Fruit fly (Drosophila melanogaster) whole organism, embryonic: ENCODE measurements around the gene Uck.

Experiments used
- Blimp-1 ChIP-seq: fragments of 200-800 bp; sonication (Bioruptor generic); optimal IDR thresholded peaks from 3 replicates; lab custom pipeline; 2018; ENCODE audit warnings: missing biosample characterization, missing genetic modification characterization, mild to moderate bottlenecking, moderate library complexity, missing genetic modification reagents
- CG10147 ChIP-seq: fragments of 200-800 bp; sonication (Bioruptor generic); optimal IDR thresholded peaks from 2 replicates; lab custom pipeline; 2019; ENCODE audit warnings: missing biosample characterization, mild to moderate bottlenecking, missing genetic modification characterization, moderate library complexity
- CG11085 ChIP-seq: fragments of 200-800 bp; sonication (Bioruptor generic); IDR thresholded peaks from 2 replicates; pipeline ENCODE4 v1.3.6; 2022; ENCODE audit warnings: missing biosample characterization, missing genetic modification characterization
- CG12071 ChIP-seq: fragments of 200-800 bp; sonication (Bioruptor generic); optimal IDR thresholded peaks from 3 replicates; lab custom pipeline; 2018; ENCODE audit warnings: missing biosample characterization, mild to moderate bottlenecking, missing genetic modification characterization
- CG13287 ChIP-seq: fragments of 200-800 bp; sonication (Bioruptor generic); IDR thresholded peaks from 2 replicates; pipeline ENCODE4 v1.3.6; 2022; ENCODE audit warnings: missing biosample characterization, missing genetic modification characterization; ENCODE audit not compliant: partially characterized antibody
- CG14050 ChIP-seq: fragments of 200-800 bp; sonication (Bioruptor generic); IDR thresholded peaks from 3 replicates; pipeline ENCODE4 v1.3.6; 2022; ENCODE audit warnings: missing biosample characterization, missing genetic modification characterization
- CG15601 ChIP-seq: fragments of 200-800 bp; sonication (Bioruptor generic); optimal IDR thresholded peaks from 3 replicates; lab custom pipeline; 2019; ENCODE audit warnings: missing biosample characterization, mild to moderate bottlenecking, missing genetic modification characterization, moderate library complexity
- CG16779 ChIP-seq: fragments of 200-800 bp; sonication (Bioruptor generic); IDR thresholded peaks from 2 replicates; pipeline ENCODE4 v1.3.6; 2022; ENCODE audit warnings: missing biosample characterization, missing genetic modification characterization
- CG17385 ChIP-seq: fragments of 200-800 bp; sonication (Bioruptor generic); optimal IDR thresholded peaks from 3 replicates; lab custom pipeline; 2018; ENCODE audit warnings: missing biosample characterization, mild to moderate bottlenecking, missing genetic modification characterization
- CG1832 ChIP-seq: fragments of 200-800 bp; sonication (Bioruptor generic); optimal IDR thresholded peaks from 2 replicates; lab custom pipeline; 2017; ENCODE audit warnings: missing biosample characterization, mild to moderate bottlenecking, missing genetic modification characterization, inconsistent platforms
- CG2116 ChIP-seq: fragments of 200-800 bp; sonication (Bioruptor generic); optimal IDR thresholded peaks from 3 replicates; lab custom pipeline; 2018; ENCODE audit warnings: missing biosample characterization, mild to moderate bottlenecking, missing genetic modification characterization
- CG30020 ChIP-seq: fragments of 200-800 bp; optimal IDR thresholded peaks from 2 replicates; lab custom pipeline; 2019; ENCODE audit warnings: missing biosample characterization, mild to moderate bottlenecking, missing genetic modification characterization, moderate library complexity
- CG32532 ChIP-seq: fragments of 200-800 bp; sonication (Bioruptor generic); IDR thresholded peaks from 2 replicates; pipeline ENCODE4 v1.3.6; 2022; ENCODE audit warnings: missing biosample characterization, missing genetic modification characterization
- CG3407 ChIP-seq: fragments of 200-800 bp; sonication (Bioruptor generic); optimal IDR thresholded peaks from 2 replicates; lab custom pipeline; 2018; ENCODE audit warnings: missing biosample characterization, mild to moderate bottlenecking, missing genetic modification characterization
- CG42726 ChIP-seq: fragments of 200-800 bp; sonication (Bioruptor generic); IDR thresholded peaks from 2 replicates; pipeline ENCODE4 v1.3.6; 2022; ENCODE audit warnings: missing biosample characterization, missing genetic modification characterization; ENCODE audit not compliant: partially characterized antibody
- CG4328 ChIP-seq: fragments of 200-800 bp; sonication (Bioruptor generic); optimal IDR thresholded peaks from 3 replicates; lab custom pipeline; 2017; ENCODE audit warnings: missing biosample characterization, missing genetic modification reagents, missing genetic modification characterization
- CG5245 ChIP-seq: fragments of 200-800 bp; sonication (Bioruptor generic); optimal IDR thresholded peaks from 3 replicates; lab custom pipeline; 2016; ENCODE audit warnings: missing biosample characterization, missing genetic modification characterization
- CG7786 ChIP-seq: fragments of 200-800 bp; sonication (Bioruptor generic); optimal IDR thresholded peaks from 2 replicates; lab custom pipeline; 2016; ENCODE audit warnings: missing biosample characterization, missing genetic modification characterization
- CG8478 ChIP-seq: fragments of >200 bp; optimal IDR thresholded peaks from 2 replicates; lab custom pipeline; 2018
- HHEX ChIP-seq: fragments of 200-800 bp; sonication (Bioruptor generic); optimal IDR thresholded peaks from 3 replicates; lab custom pipeline; 2017; ENCODE audit warnings: missing biosample characterization, mild to moderate bottlenecking, missing genetic modification characterization, missing genetic modification reagents
- HLH4C ChIP-seq: fragments of 200-800 bp; sonication (Bioruptor generic); IDR thresholded peaks from 3 replicates; pipeline ENCODE4 v1.3.6; 2022; ENCODE audit warnings: missing biosample characterization, missing genetic modification characterization; ENCODE audit not compliant: partially characterized antibody
- Hand ChIP-seq: fragments of 200-800 bp; sonication (Bioruptor generic); optimal IDR thresholded peaks from 2 replicates; lab custom pipeline; 2017; ENCODE audit warnings: mild to moderate bottlenecking, missing biosample characterization, missing genetic modification reagents, missing genetic modification characterization
- HmgZ ChIP-seq: fragments of 200-800 bp; sonication (Bioruptor generic); optimal IDR thresholded peaks from 2 replicates; lab custom pipeline; 2018; ENCODE audit warnings: missing biosample characterization, mild to moderate bottlenecking, missing genetic modification characterization
- Hsf ChIP-seq: fragments of 200-800 bp; sonication (Bioruptor generic); optimal IDR thresholded peaks from 3 replicates; lab custom pipeline; 2016; ENCODE audit warnings: missing biosample characterization, missing genetic modification characterization
- Kr ChIP-seq: fragments of 200-800 bp; sonication (Bioruptor generic); optimal IDR thresholded peaks from 2 replicates; lab custom pipeline; 2017; ENCODE audit warnings: missing biosample characterization, mild to moderate bottlenecking, missing genetic modification characterization
- NFAT ChIP-seq: fragments of 200-800 bp; sonication (Bioruptor generic); IDR thresholded peaks from 2 replicates; pipeline ENCODE4 v1.3.6; 2022; ENCODE audit warnings: missing biosample characterization, missing genetic modification characterization
- Neu2 ChIP-seq: fragments of 200-800 bp; sonication (Bioruptor generic); optimal IDR thresholded peaks from 3 replicates; lab custom pipeline; 2016; ENCODE audit warnings: missing biosample characterization, missing genetic modification characterization, borderline replicate concordance
- ara ChIP-seq: fragments of 200-800 bp; sonication (Bioruptor generic); IDR thresholded peaks from 2 replicates; pipeline ENCODE4 v1.3.6; 2022; ENCODE audit warnings: missing biosample characterization, missing genetic modification characterization
- btn ChIP-seq: fragments of 200-800 bp; sonication (Bioruptor generic); optimal IDR thresholded peaks from 2 replicates; lab custom pipeline; 2016; ENCODE audit warnings: missing biosample characterization, missing genetic modification characterization
- crol ChIP-seq: fragments of 200-800 bp; sonication (Bioruptor generic); IDR thresholded peaks from 2 replicates; pipeline ENCODE4 v1.3.6; 2022; ENCODE audit warnings: missing biosample characterization, missing genetic modification characterization
- dati ChIP-seq: fragments of 200-800 bp; sonication (Bioruptor generic); IDR thresholded peaks from 2 replicates; pipeline ENCODE4 v1.3.6; 2022; ENCODE audit warnings: missing biosample characterization, missing genetic modification characterization
- eve ChIP-seq, 2 experiments: fragments of >200 bp; optimal IDR thresholded peaks; 2 replicates each; lab custom pipeline; 2017; ENCODE audit warnings: missing biosample characterization in 2 of 2, missing genetic modification characterization in 2 of 2
- fu2 ChIP-seq: fragments of 200-800 bp; sonication (Bioruptor generic); optimal IDR thresholded peaks from 2 replicates; lab custom pipeline; 2016; ENCODE audit warnings: missing biosample characterization, missing genetic modification characterization
- gsb-n ChIP-seq: fragments of 200-800 bp; sonication (Bioruptor generic); optimal IDR thresholded peaks from 3 replicates; lab custom pipeline; 2018; ENCODE audit warnings: missing biosample characterization, mild to moderate bottlenecking, missing genetic modification characterization
- her ChIP-seq: fragments of 200-800 bp; sonication (Bioruptor generic); optimal IDR thresholded peaks from 2 replicates; lab custom pipeline; 2016; ENCODE audit warnings: missing biosample characterization, missing genetic modification characterization
- lbe ChIP-seq: fragments of 200-800 bp; sonication (Bioruptor generic); optimal IDR thresholded peaks from 2 replicates; lab custom pipeline; 2016; ENCODE audit warnings: missing biosample characterization, mild to moderate bottlenecking, missing genetic modification characterization
- lov ChIP-seq, 2 experiments: fragments of 200-800 bp in 1 of 2; fragments of >200 bp in 1 of 2; sonication (Bioruptor generic) in 1 of 2; IDR thresholded peaks in 1 of 2; optimal IDR thresholded peaks in 1 of 2; 2 replicates in 1 of 2; 3 replicates in 1 of 2; pipeline versions ENCODE4 v1.3.6 to Lab custom; 2017 to 2022; ENCODE audit warnings: missing biosample characterization in 1 of 2, missing genetic modification characterization in 1 of 2
- odd ChIP-seq: fragments of 200-800 bp; sonication (Bioruptor generic); optimal IDR thresholded peaks from 2 replicates; lab custom pipeline; 2017; ENCODE audit warnings: missing biosample characterization, mild to moderate bottlenecking, missing genetic modification characterization
- slou ChIP-seq: fragments of 200-800 bp; sonication (Bioruptor generic); optimal IDR thresholded peaks from 3 replicates; lab custom pipeline; 2016; ENCODE audit warnings: missing biosample characterization, missing genetic modification characterization
- ssp ChIP-seq: fragments of 200-800 bp; sonication (Bioruptor generic); IDR thresholded peaks from 2 replicates; pipeline ENCODE4 v1.3.6; 2022; ENCODE audit warnings: missing biosample characterization, missing genetic modification characterization
- tio ChIP-seq: fragments of 200-800 bp; sonication (Bioruptor generic); optimal IDR thresholded peaks from 2 replicates; lab custom pipeline; 2017; ENCODE audit warnings: missing biosample characterization, missing genetic modification characterization, inconsistent platforms
- tll ChIP-seq, 2 experiments: fragments of 200-800 bp in 1 of 2; fragments of >200 bp in 1 of 2; sonication (Bioruptor generic) in 1 of 2; optimal IDR thresholded peaks; 2 replicates each; lab custom pipeline; 2017 to 2019; ENCODE audit warnings: missing biosample characterization in 2 of 2, missing genetic modification characterization in 2 of 2, mild to moderate bottlenecking in 1 of 2, moderate library complexity in 1 of 2
- twi ChIP-seq: fragments of 200-800 bp; optimal IDR thresholded peaks from 2 replicates; lab custom pipeline; 2019; ENCODE audit warnings: missing biosample characterization, mild to moderate bottlenecking, missing genetic modification characterization, moderate library complexity
- unc-4 ChIP-seq: fragments of 200-800 bp; sonication (Bioruptor generic); IDR thresholded peaks from 2 replicates; pipeline ENCODE4 v1.3.6; 2022; ENCODE audit warnings: missing biosample characterization, missing genetic modification characterization; ENCODE audit not compliant: partially characterized antibody
- wdn ChIP-seq: fragments of 200-800 bp; sonication (Bioruptor generic); IDR thresholded peaks from 2 replicates; pipeline ENCODE4 v1.3.6; 2022; ENCODE audit warnings: missing biosample characterization, missing genetic modification characterization
- wek ChIP-seq: fragments of 200-800 bp; sonication (Bioruptor generic); optimal IDR thresholded peaks from 3 replicates; lab custom pipeline; 2018; ENCODE audit warnings: missing biosample characterization, mild to moderate bottlenecking, missing genetic modification characterization, moderate library complexity
- zen2 ChIP-seq: fragments of 200-800 bp; sonication (Bioruptor generic); IDR thresholded peaks from 3 replicates; pipeline ENCODE4 v1.3.6; 2022; ENCODE audit warnings: missing biosample characterization, missing genetic modification characterization; ENCODE audit not compliant: partially characterized antibody

Gene Uck

dm6 chr3R:24276104-24277008 is 13.6 kb upstream of the Uck start, which contains the start of gene Orct (continued):
- TF ChIP-seq odd (peak; percentile 68), CG8478 (lab: Kevin White, UChicago) (no peak), her (GFP tag; lab: Kevin White, UChicago) (peak; percentile 40), Blimp-1 (peak; percentile 60), dati (GFP tag; lab: Robert Waterston, UW) (no peak), CG5245 (peak; percentile 30), CG13287 (GFP tag; lab: Robert Waterston, UW) (no peak), ssp (GFP tag; lab: Robert Waterston, UW) (peak; percentile 33; the same call in 1 of the 2 replicates), tio (peak; percentile 70), Hsf (GFP tag; lab: Kevin White, UChicago) (peak; percentile 63), zen2 (GFP tag; lab: Robert Waterston, UW) (no peak), CG11085 (GFP tag; lab: Robert Waterston, UW) (no peak), wdn (GFP tag; lab: Robert Waterston, UW) (0 out of 2 replicates have a peak, but pooled peaks have one; percentile 18), gsb-n (peak; percentile 54), CG42726 (GFP tag; lab: Robert Waterston, UW) (no peak), wek (GFP tag; lab: Kevin White, UChicago) (no peak), CG3407 (GFP tag; lab: Kevin White, UChicago) (no peak), ara (GFP tag; lab: Robert Waterston, UW) (0 out of 2 replicates have a peak, but pooled peaks have one; percentile 30), NFAT (peak; percentile 49), twi (tag; lab: Kevin White, UChicago) (peak; percentile 45), HLH4C (GFP tag; lab: Robert Waterston, UW) (no peak), CG2116 (GFP tag; lab: Kevin White, UChicago) (peak; percentile 13), Hand (peak; percentile 75), CG10147 (GFP tag; lab: Kevin White, UChicago) (peak; percentile 86), CG12071 (GFP tag; lab: Kevin White, UChicago) (peak; percentile 59), CG32532 (GFP tag; lab: Robert Waterston, UW) (peak; percentile 79), CG14050 (GFP tag; lab: Robert Waterston, UW) (no peak), CG16779 (GFP tag; lab: Robert Waterston, UW) (no peak), lbe (GFP tag; lab: Kevin White, UChicago) (no peak), tll (GFP tag; optimal IDR thresholded peaks at IDR 0.05; lab: Kevin White, UChicago) (no peak), HHEX (peak; percentile 85), slou (GFP tag; lab: Kevin White, UChicago) (no peak), fu2 (GFP tag; lab: Kevin White, UChicago) (peak; percentile 65), CG30020 (tag; lab: Kevin White, UChicago) (peak; percentile 27), crol (GFP tag; lab: Robert Waterston, UW) (peak; percentile 59; the same call in 1 of the 2 replicates), CG15601 (tag; lab: Kevin White, UChicago) (peak; percentile 20), Neu2 (GFP tag; lab: Kevin White, UChicago) (no peak), CG4328 (GFP tag; lab: Kevin White, UChicago) (peak; percentile 70), unc-4 (no peak), HmgZ (tag; lab: Kevin White, UChicago) (peak; percentile 80), Kr (no peak), btn (GFP tag; lab: Kevin White, UChicago) (no peak), lov (optimal IDR thresholded peaks at IDR 0.05; lab: Kevin White, UChicago) (no peak), lov (GFP tag; IDR thresholded peaks at IDR 0.05; lab: Robert Waterston, UW) (0 out of 3 replicates have a peak, but pooled peaks have one; percentile 7), CG7786 (peak; percentile 68), CG1832 (GFP tag; lab: Kevin White, UChicago) (peak; percentile 17), eve (GFP tag; optimal IDR thresholded peaks at IDR 0.05; lab: Kevin White, UChicago) (no peak), CG17385 (GFP tag; lab: Kevin White, UChicago) (peak; percentile 74)
